Fruit fly (Drosophila melanogaster) whole organism, embryonic: ENCODE data around the gene CG10993.

Experiments
- CG10366 ChIP-seq: fragments of 200-800 bp; sonication (Bioruptor generic); IDR thresholded peaks from 2 replicates; pipeline ENCODE4 v1.3.6; 2022; ENCODE audit warnings: missing biosample characterization, missing genetic modification characterization
- CG11723 ChIP-seq: fragments of 200-800 bp; sonication (Bioruptor generic); optimal IDR thresholded peaks from 2 replicates; lab custom pipeline; 2017; ENCODE audit warnings: missing biosample characterization, mild to moderate bottlenecking, missing genetic modification characterization
- CG1233 ChIP-seq: fragments of 200-800 bp; sonication (Bioruptor generic); optimal IDR thresholded peaks from 4 replicates; lab custom pipeline; 2018; ENCODE audit warnings: missing biosample characterization, mild to moderate bottlenecking, missing genetic modification characterization
- CG13894 ChIP-seq: fragments of 200-800 bp; sonication (Bioruptor generic); optimal IDR thresholded peaks from 3 replicates; lab custom pipeline; 2018; ENCODE audit warnings: missing biosample characterization, mild to moderate bottlenecking, missing genetic modification characterization, moderate library complexity
- CG14860 ChIP-seq: fragments of 200-800 bp; sonication (Bioruptor generic); IDR thresholded peaks from 3 replicates; pipeline ENCODE4 v1.3.6; 2022; ENCODE audit warnings: missing biosample characterization, missing genetic modification characterization; ENCODE audit not compliant: partially characterized antibody
- CG15073 ChIP-seq: fragments of 200-800 bp; sonication (Bioruptor generic); optimal IDR thresholded peaks from 2 replicates; lab custom pipeline; 2016; ENCODE audit warnings: missing biosample characterization, missing genetic modification characterization
- CG18011 ChIP-seq: fragments of 200-800 bp; sonication (Bioruptor generic); optimal IDR thresholded peaks from 2 replicates; lab custom pipeline; 2017; ENCODE audit warnings: missing biosample characterization, missing genetic modification characterization, mild to moderate bottlenecking, moderate library complexity, missing genotype
- CG30403 ChIP-seq: fragments of 200-800 bp; sonication (Bioruptor generic); optimal IDR thresholded peaks from 3 replicates; lab custom pipeline; 2016; ENCODE audit warnings: missing biosample characterization, missing genetic modification characterization
- CG3163 ChIP-seq: fragments of 200-800 bp; sonication (Bioruptor generic); optimal IDR thresholded peaks from 3 replicates; lab custom pipeline; 2016; ENCODE audit warnings: missing biosample characterization, missing genetic modification characterization
- CG34376 ChIP-seq: fragments of 200-800 bp; sonication (Bioruptor generic); optimal IDR thresholded peaks from 2 replicates; lab custom pipeline; 2018; ENCODE audit warnings: missing biosample characterization, mild to moderate bottlenecking, missing genetic modification characterization
- CG5953 ChIP-seq: fragments of 200-800 bp; sonication (Bioruptor generic); IDR thresholded peaks from 2 replicates; pipeline ENCODE4 v1.3.6; 2022; ENCODE audit warnings: missing biosample characterization, missing genetic modification characterization
- CG6813 ChIP-seq: fragments of 200-800 bp; sonication (Bioruptor generic); optimal IDR thresholded peaks from 2 replicates; lab custom pipeline; 2017; ENCODE audit warnings: missing biosample characterization, missing genetic modification characterization, mild to moderate bottlenecking, moderate library complexity, missing genetic modification reagents
- CG7357 ChIP-seq: fragments of 200-800 bp; sonication (Bioruptor generic); IDR thresholded peaks from 3 replicates; pipeline ENCODE4 v1.3.6; 2022; ENCODE audit warnings: missing biosample characterization, missing genetic modification characterization
- CG7372 ChIP-seq: fragments of 200-800 bp; sonication (Bioruptor generic); IDR thresholded peaks from 2 replicates; pipeline ENCODE4 v1.3.6; 2022; ENCODE audit warnings: missing biosample characterization, missing genetic modification characterization
- CG7786 ChIP-seq: fragments of 200-800 bp; sonication (Bioruptor generic); optimal IDR thresholded peaks from 2 replicates; lab custom pipeline; 2016; ENCODE audit warnings: missing biosample characterization, missing genetic modification characterization
- CG7839 ChIP-seq: fragments of 200-800 bp; sonication (Bioruptor generic); optimal IDR thresholded peaks from 3 replicates; lab custom pipeline; 2018; ENCODE audit warnings: missing biosample characterization, mild to moderate bottlenecking, missing genetic modification characterization, moderate library complexity
- CG9727 ChIP-seq: fragments of 200-800 bp; sonication (Bioruptor generic); optimal IDR thresholded peaks from 3 replicates; lab custom pipeline; 2017; ENCODE audit warnings: missing biosample characterization, mild to moderate bottlenecking, missing genetic modification characterization
- D ChIP-seq, 2 experiments: fragments of 200-800 bp in 1 of 2; fragments of >200 bp in 1 of 2; sonication (Bioruptor generic) in 1 of 2; optimal IDR thresholded peaks; 2 replicates in 1 of 2; 3 replicates in 1 of 2; lab custom pipeline; 2017; ENCODE audit warnings: mild to moderate bottlenecking in 1 of 2, missing biosample characterization in 1 of 2, missing genetic modification characterization in 1 of 2, missing genetic modification reagents in 1 of 2
- Deaf1 ChIP-seq: fragments of 200-800 bp; optimal IDR thresholded peaks from 3 replicates; lab custom pipeline; 2019; ENCODE audit warnings: missing biosample characterization, mild to moderate bottlenecking, missing genetic modification characterization, moderate library complexity
- Hand ChIP-seq: fragments of 200-800 bp; sonication (Bioruptor generic); optimal IDR thresholded peaks from 2 replicates; lab custom pipeline; 2017; ENCODE audit warnings: mild to moderate bottlenecking, missing biosample characterization, missing genetic modification reagents, missing genetic modification characterization
- Hey ChIP-seq: fragments of 200-800 bp; sonication (Bioruptor generic); optimal IDR thresholded peaks from 3 replicates; lab custom pipeline; 2018; ENCODE audit warnings: missing biosample characterization, mild to moderate bottlenecking, missing genetic modification characterization
- Mad ChIP-seq: fragments of 200-800 bp; sonication (Bioruptor generic); optimal IDR thresholded peaks from 2 replicates; lab custom pipeline; 2016; ENCODE audit warnings: missing biosample characterization, missing genetic modification characterization
- Meics ChIP-seq: fragments of 200-800 bp; sonication (Bioruptor generic); optimal IDR thresholded peaks from 2 replicates; lab custom pipeline; 2017; ENCODE audit warnings: missing biosample characterization, mild to moderate bottlenecking, missing genetic modification characterization
- Neu2 ChIP-seq: fragments of 200-800 bp; sonication (Bioruptor generic); optimal IDR thresholded peaks from 3 replicates; lab custom pipeline; 2016; ENCODE audit warnings: missing biosample characterization, missing genetic modification characterization, borderline replicate concordance
- Nf-YC ChIP-seq: fragments of 200-800 bp; optimal IDR thresholded peaks from 3 replicates; lab custom pipeline; 2019; ENCODE audit warnings: missing biosample characterization, mild to moderate bottlenecking, missing genetic modification characterization, moderate library complexity
- PHDP ChIP-seq: fragments of 200-800 bp; sonication (Bioruptor generic); optimal IDR thresholded peaks from 3 replicates; lab custom pipeline; 2018; ENCODE audit warnings: missing biosample characterization, mild to moderate bottlenecking, missing genetic modification characterization, moderate library complexity
- Side ChIP-seq: fragments of 200-800 bp; sonication (Bioruptor generic); optimal IDR thresholded peaks from 2 replicates; lab custom pipeline; 2016; ENCODE audit warnings: missing biosample characterization, missing genetic modification characterization
- TFAM ChIP-seq: fragments of 200-800 bp; sonication (Bioruptor generic); optimal IDR thresholded peaks from 2 replicates; lab custom pipeline; 2017; ENCODE audit warnings: missing biosample characterization, missing genetic modification characterization, inconsistent platforms
- Vsx1 ChIP-seq: fragments of 200-800 bp; sonication (Bioruptor generic); optimal IDR thresholded peaks from 2 replicates; lab custom pipeline; 2017; ENCODE audit warnings: missing biosample characterization, mild to moderate bottlenecking, missing genetic modification characterization, missing genetic modification reagents
- ap ChIP-seq: fragments of 200-800 bp; sonication (Bioruptor generic); IDR thresholded peaks from 2 replicates; pipeline ENCODE4 v1.3.6; 2022; ENCODE audit warnings: missing biosample characterization, missing genetic modification characterization
- bsh ChIP-seq, 2 experiments: fragments of 200-800 bp; sonication (Bioruptor generic); optimal IDR thresholded peaks; 2 replicates each; lab custom pipeline; 2017 to 2018; ENCODE audit warnings: mild to moderate bottlenecking in 2 of 2, missing biosample characterization in 2 of 2, missing genetic modification characterization in 2 of 2, moderate library complexity in 1 of 2
- btn ChIP-seq: fragments of 200-800 bp; sonication (Bioruptor generic); optimal IDR thresholded peaks from 2 replicates; lab custom pipeline; 2016; ENCODE audit warnings: missing biosample characterization, missing genetic modification characterization
- cas ChIP-seq: fragments of 200-800 bp; sonication (Bioruptor generic); IDR thresholded peaks from 2 replicates; pipeline ENCODE4 v1.3.6; 2022; ENCODE audit warnings: missing biosample characterization, missing genetic modification characterization
- cato ChIP-seq: fragments of 200-800 bp; sonication (Bioruptor generic); optimal IDR thresholded peaks from 2 replicates; lab custom pipeline; 2016; ENCODE audit warnings: missing biosample characterization, missing genetic modification characterization, borderline replicate concordance
- chinmo ChIP-seq: fragments of 200-800 bp; sonication (Bioruptor generic); IDR thresholded peaks from 4 replicates; pipeline ENCODE4 v1.3.6; 2022; ENCODE audit warnings: missing biosample characterization, missing genetic modification characterization; ENCODE audit not compliant: partially characterized antibody
- chn ChIP-seq: fragments of 200-800 bp; sonication (Bioruptor generic); optimal IDR thresholded peaks from 2 replicates; lab custom pipeline; 2016; ENCODE audit warnings: missing biosample characterization, missing genetic modification characterization
- dysf ChIP-seq: fragments of 200-800 bp; sonication (Bioruptor generic); IDR thresholded peaks from 3 replicates; pipeline ENCODE4 v1.3.6; 2022; ENCODE audit warnings: missing biosample characterization, missing genetic modification characterization
- ems ChIP-seq: fragments of 200-800 bp; sonication (Bioruptor generic); optimal IDR thresholded peaks from 3 replicates; lab custom pipeline; 2016; ENCODE audit warnings: missing biosample characterization, missing genetic modification characterization
- ewg ChIP-seq: fragments of 200-800 bp; sonication (Bioruptor generic); optimal IDR thresholded peaks from 3 replicates; lab custom pipeline; 2017; ENCODE audit warnings: mild to moderate bottlenecking, missing biosample characterization, missing genetic modification reagents, missing genetic modification characterization
- gro ChIP-seq: fragments of 200-800 bp; sonication (Bioruptor generic); optimal IDR thresholded peaks from 2 replicates; lab custom pipeline; 2016; ENCODE audit warnings: missing biosample characterization, missing genetic modification characterization
- kay ChIP-seq: fragments of 200-800 bp; sonication (Bioruptor generic); optimal IDR thresholded peaks from 2 replicates; lab custom pipeline; 2016; ENCODE audit warnings: missing biosample characterization, missing genetic modification characterization
- kni ChIP-seq: fragments of 200-800 bp; sonication (Bioruptor generic); optimal IDR thresholded peaks from 3 replicates; lab custom pipeline; 2017; ENCODE audit warnings: mild to moderate bottlenecking, missing biosample characterization, missing genetic modification reagents, missing genetic modification characterization
- nmo ChIP-seq: fragments of 200-800 bp; sonication (Bioruptor generic); optimal IDR thresholded peaks from 2 replicates; lab custom pipeline; 2018; ENCODE audit warnings: missing biosample characterization, mild to moderate bottlenecking, missing genetic modification characterization, moderate library complexity
- pb ChIP-seq: fragments of 200-800 bp; sonication (Bioruptor generic); optimal IDR thresholded peaks from 3 replicates; lab custom pipeline; 2016; ENCODE audit warnings: missing biosample characterization, missing genetic modification characterization
- psq ChIP-seq: fragments of 200-800 bp; sonication (Bioruptor generic); optimal IDR thresholded peaks from 2 replicates; lab custom pipeline; 2017; ENCODE audit warnings: missing biosample characterization, missing genetic modification characterization
- pzg ChIP-seq: fragments of 200-800 bp; sonication (Bioruptor generic); optimal IDR thresholded peaks from 3 replicates; lab custom pipeline; 2018; ENCODE audit warnings: missing biosample characterization, mild to moderate bottlenecking, missing genetic modification characterization, moderate library complexity
- schlank ChIP-seq: fragments of 200-800 bp; sonication (Bioruptor generic); optimal IDR thresholded peaks from 2 replicates; lab custom pipeline; 2018; ENCODE audit warnings: missing biosample characterization, mild to moderate bottlenecking, missing genetic modification characterization
- vnd ChIP-seq: fragments of 200-800 bp; sonication (Bioruptor generic); IDR thresholded peaks from 3 replicates; pipeline ENCODE4 v1.3.6; 2022; ENCODE audit warnings: missing biosample characterization, missing genetic modification characterization; ENCODE audit not compliant: partially characterized antibody
- zen2 ChIP-seq: fragments of 200-800 bp; sonication (Bioruptor generic); IDR thresholded peaks from 3 replicates; pipeline ENCODE4 v1.3.6; 2022; ENCODE audit warnings: missing biosample characterization, missing genetic modification characterization; ENCODE audit not compliant: partially characterized antibody

The CG10993 gene

dm6 chrX:13838892-13839291, 48.0 kb upstream of the CG10993 start (continued):
- TF ChIP-seq CG6813 (GFP tag; lab: Kevin White, UChicago) (peak; percentile 64), Vsx1 (GFP tag; lab: Kevin White, UChicago) (peak; percentile 47), CG13894 (tag; lab: Kevin White, UChicago) (no peak), Nf-YC (no peak), CG18011 (GFP tag; lab: Kevin White, UChicago) (peak; percentile 42), CG9727 (GFP tag; lab: Kevin White, UChicago) (peak; percentile 64), bsh (GFP tag; optimal IDR thresholded peaks at IDR 0.05; lab: Kevin White, UChicago) (peak; percentile 50 to 58), CG3163 (peak; percentile 22), vnd (no peak), kay (peak; percentile 39), PHDP (tag; lab: Kevin White, UChicago) (peak; percentile 70), CG7839 (peak; percentile 81), CG7372 (GFP tag; lab: Robert Waterston, UW) (peak; percentile 50; the same call in 1 of the 2 replicates), zen2 (GFP tag; lab: Robert Waterston, UW) (no peak), CG7357 (GFP tag; lab: Robert Waterston, UW) (peak; percentile 59; the same call in 2 of the 3 replicates), TFAM (GFP tag; lab: Kevin White, UChicago) (peak; percentile 3), kni (GFP tag; lab: Kevin White, UChicago) (no peak), chn (GFP tag; lab: Kevin White, UChicago) (peak; percentile 75), Deaf1 (peak; percentile 12), CG14860 (GFP tag; lab: Robert Waterston, UW) (no peak), D (optimal IDR thresholded peaks at IDR 0.05; lab: Kevin White, UChicago) (no peak), D (GFP tag; optimal IDR thresholded peaks at IDR 0.05; lab: Kevin White, UChicago) (peak; percentile 59), ewg (GFP tag; lab: Kevin White, UChicago) (peak; percentile 76), CG7786 (GFP tag; lab: Kevin White, UChicago) (peak; percentile 84), Side (GFP tag; lab: Kevin White, UChicago) (peak; percentile 70), Neu2 (GFP tag; lab: Kevin White, UChicago) (peak; percentile 20), ap (GFP tag; lab: Robert Waterston, UW) (peak; percentile 65), CG5953 (peak; percentile 65), Hand (GFP tag; lab: Kevin White, UChicago) (peak; percentile 43), ems (GFP tag; lab: Kevin White, UChicago) (peak; percentile 73), nmo (GFP tag; lab: Kevin White, UChicago) (peak; percentile 79), cas (GFP tag; lab: Robert Waterston, UW) (0 out of 2 replicates have a peak, but pooled peaks have one; percentile 17), CG34376 (GFP tag; lab: Kevin White, UChicago) (no peak), btn (GFP tag; lab: Kevin White, UChicago) (peak; percentile 52), CG1233 (GFP tag; lab: Kevin White, UChicago) (peak; percentile 41), CG10366 (GFP tag; lab: Robert Waterston, UW) (peak; percentile 74), gro (peak; percentile 55), pzg (GFP tag; lab: Kevin White, UChicago) (no peak), Hey (no peak), psq (no peak), CG15073 (GFP tag; lab: Kevin White, UChicago) (no peak), pb (GFP tag; lab: Kevin White, UChicago) (peak; percentile 8), chinmo (GFP tag; lab: Robert Waterston, UW) (no peak), Mad (peak; percentile 61), CG30403 (GFP tag; lab: Kevin White, UChicago) (peak; percentile 81), schlank (peak; percentile 14), CG11723 (GFP tag; lab: Kevin White, UChicago) (peak; percentile 56), cato (GFP tag; lab: Kevin White, UChicago) (peak; percentile 33), dysf (GFP tag; lab: Robert Waterston, UW) (peak; percentile 79), Meics (GFP tag; lab: Kevin White, UChicago) (peak; percentile 57)
